Worm (Caenorhabditis elegans): Measurements from ENCODE around the gene srj-27.
A peak's percentile ranks its signal among the peaks of the same experiment; 100 is the strongest.

srj-27 gene

DNA sequence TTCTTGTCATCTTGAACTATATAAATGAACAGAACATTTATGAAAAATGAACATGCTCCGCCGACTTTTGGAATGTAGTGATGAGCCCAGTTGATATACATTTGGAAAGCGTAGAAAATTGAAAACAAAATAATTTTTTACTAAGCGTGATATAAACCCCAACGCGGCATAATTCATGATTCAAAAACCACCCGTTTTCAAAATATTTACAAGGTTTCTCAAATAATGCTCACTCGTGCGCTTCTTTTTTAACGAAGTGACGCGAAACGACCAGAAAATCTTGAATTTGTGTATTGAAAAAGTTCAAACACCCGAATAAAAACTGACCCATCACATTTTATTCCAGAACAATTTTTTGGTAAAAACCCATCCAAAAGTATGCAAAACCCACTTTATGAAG, at the start of gene srj-27:
Gene srj-27 (minus strand): TSS at position 101 of the 400 bp plus-strand sequence.
- TF ChIP-seq C16A3.4 (tag; optimal IDR thresholded peaks at IDR 0.05) (no peak), vab-15 (tag; optimal IDR thresholded peaks at IDR 0.05) (no peak), Y116A8C.19 (tag; optimal IDR thresholded peaks at IDR 0.05; ENCODE audit: borderline replicate concordance) (no peak), sox-4 (tag; optimal IDR thresholded peaks at IDR 0.05) (no peak), nhr-19 (GFP tag; conservative IDR thresholded peaks at IDR 0.05) (no peak), ces-1 (GFP tag; optimal IDR thresholded peaks at IDR 0.05) (no peak), lsy-2 (tag; optimal IDR thresholded peaks at IDR 0.05) (no peak), nhr-28 (tag; optimal IDR thresholded peaks at IDR 0.05) (no peak), jun-1 (tag; optimal IDR thresholded peaks at IDR 0.05) (no peak), ceh-88 (GFP tag; IDR thresholded peaks at IDR 0.05) (no peak)

DNA sequence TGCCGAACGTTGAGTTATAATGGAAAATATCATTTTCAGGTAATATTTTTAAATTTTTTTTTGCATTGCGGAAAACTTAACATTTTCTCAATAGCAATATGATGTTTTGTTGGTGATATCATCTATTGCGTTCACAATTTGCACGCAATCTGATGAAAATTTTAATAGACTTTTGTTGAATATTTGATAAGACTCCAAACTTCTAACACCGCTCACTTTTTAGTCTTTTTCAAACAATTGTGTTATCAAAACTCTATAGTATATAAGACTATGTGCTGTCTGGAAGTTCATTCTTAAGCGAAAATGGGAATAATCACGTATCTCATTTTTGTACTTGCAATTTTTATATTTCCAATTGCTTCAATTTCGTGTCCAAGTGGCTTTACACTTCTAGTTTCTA, 48.1 kb upstream of the srj-27 start, which contains the start of gene clec-47:
Gene clec-47 (plus strand): TSS at position 301 of the 400 bp plus-strand sequence.
- TF ChIP-seq fkh-10 (GFP tag; optimal IDR thresholded peaks at IDR 0.05) (no peak), skn-1 (tag; optimal IDR thresholded peaks at IDR 0.05) (no peak), ceh-63 (GFP tag; optimal IDR thresholded peaks at IDR 0.05) (no peak), nhr-20 (tag; optimal IDR thresholded peaks at IDR 0.05) (no peak), elt-2 (tag; optimal IDR thresholded peaks at IDR 0.05) (no peak), nhr-19 (GFP tag; conservative IDR thresholded peaks at IDR 0.05) (no peak), ama-1 (optimal IDR thresholded peaks at IDR 0.05) (no peak), hlh-4 (tag; optimal IDR thresholded peaks at IDR 0.05) (no peak), ztf-4 (tag; optimal IDR thresholded peaks at IDR 0.05) (no peak), blmp-1 (tag; optimal IDR thresholded peaks at IDR 0.05) (no peak), unc-86 (tag; optimal IDR thresholded peaks at IDR 0.05) (no peak), nhr-76 (tag; optimal IDR thresholded peaks at IDR 0.05) (no peak), nhr-90 (tag; optimal IDR thresholded peaks at IDR 0.05; ENCODE audit: poor library complexity) (no peak), elt-3 (tag; optimal IDR thresholded peaks at IDR 0.05) (no peak)

DNA sequence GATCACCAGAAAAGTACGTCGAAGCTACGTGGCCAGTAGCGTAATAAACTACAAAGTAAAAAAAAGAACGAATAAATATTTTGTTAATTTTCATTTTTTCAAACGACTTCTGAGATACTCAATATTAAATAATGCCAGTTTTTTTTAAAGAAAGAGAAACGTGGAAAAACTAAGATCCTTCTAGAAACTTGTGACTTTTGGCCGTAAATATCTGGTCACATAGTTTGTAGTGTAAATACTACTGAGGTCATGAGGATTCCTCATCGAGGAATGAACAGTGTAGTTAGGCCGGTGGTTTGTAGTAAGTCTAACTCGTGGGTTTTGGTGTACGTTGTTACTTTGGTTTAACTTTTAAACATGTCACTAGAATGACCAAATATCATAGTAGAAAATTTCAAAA, 40.7 kb upstream of the srj-27 start:
- TF ChIP-seq lin-35 (GFP tag; optimal IDR thresholded peaks at IDR 0.05) (peak in 1 of 2 experiments; percentile 24), nhr-85 (tag) (peak; percentile 65), nhr-20 (tag; optimal IDR thresholded peaks at IDR 0.05) (peak; percentile 81), snu-23 (GFP tag; optimal IDR thresholded peaks at IDR 0.05) (peak; percentile 28)

DNA sequence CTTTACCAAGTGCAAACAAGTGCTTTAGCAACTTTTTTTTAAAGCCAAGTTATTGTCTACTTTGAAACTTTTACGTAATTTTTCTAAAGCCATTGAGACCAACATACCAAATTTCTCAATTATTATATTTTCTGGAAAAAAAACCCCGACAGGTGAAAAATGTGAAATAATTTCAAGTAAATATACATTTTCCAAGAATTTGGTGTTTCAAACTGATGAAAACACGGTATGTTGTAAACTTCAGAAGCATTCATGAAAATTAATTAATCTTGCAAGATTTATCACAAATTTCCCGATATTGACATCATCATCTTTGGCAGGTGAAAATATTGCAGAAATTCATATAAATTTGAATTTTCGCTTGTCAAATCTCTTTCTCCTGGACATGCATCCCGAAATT, 35.4 kb upstream of the srj-27 start, which contains the start of gene srz-11:
Gene srz-11 (plus strand): TSS at position 386 of the 400 bp plus-strand sequence.
- TF ChIP-seq nhr-47 (tag; optimal IDR thresholded peaks at IDR 0.05) = peak; percentile 10
- TF ChIP-seq vab-15 (tag; optimal IDR thresholded peaks at IDR 0.05) = no peak
- no peak for TF ChIP-seq lir-3 (tag; optimal IDR thresholded peaks at IDR 0.05; ENCODE audit: poor library complexity)
- peak; percentile 100 for TF ChIP-seq hlh-4 (tag; optimal IDR thresholded peaks at IDR 0.05)
- TF ChIP-seq fkh-8 (tag; optimal IDR thresholded peaks at IDR 0.05) = peak; percentile 24

DNA sequence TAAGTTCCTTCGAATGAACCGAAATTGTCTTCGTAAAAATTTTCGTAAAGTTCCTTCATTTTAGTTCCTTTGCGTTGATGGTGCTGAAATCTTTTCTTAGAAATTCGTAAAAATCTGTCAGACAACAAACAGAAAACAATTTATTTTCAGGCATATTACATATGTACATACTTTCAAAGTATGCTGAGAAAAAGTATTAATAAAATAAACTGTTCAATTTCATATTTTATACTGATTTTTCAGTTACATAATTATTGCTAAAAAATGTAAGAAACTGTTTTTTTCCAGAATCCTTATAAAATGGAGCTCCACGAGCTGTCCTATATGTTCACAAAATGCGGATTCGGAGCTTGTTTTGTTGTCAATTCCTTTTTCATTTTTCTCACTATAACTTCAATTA, 31.4 kb upstream of the srj-27 start, which contains the start of gene str-45:
Gene str-45 (plus strand): TSS at position 301 of the 400 bp plus-strand sequence.
- no peak for TF ChIP-seq aha-1 (tag; optimal IDR thresholded peaks at IDR 0.05)
- no peak for TF ChIP-seq efl-1 (optimal IDR thresholded peaks at IDR 0.05)
- peak in 1 of 2 experiments; percentile 50 for TF ChIP-seq efl-1 (GFP tag; optimal IDR thresholded peaks at IDR 0.05 in 1 of 2)
- no peak for TF ChIP-seq unc-30 (tag; optimal IDR thresholded peaks at IDR 0.05)

DNA sequence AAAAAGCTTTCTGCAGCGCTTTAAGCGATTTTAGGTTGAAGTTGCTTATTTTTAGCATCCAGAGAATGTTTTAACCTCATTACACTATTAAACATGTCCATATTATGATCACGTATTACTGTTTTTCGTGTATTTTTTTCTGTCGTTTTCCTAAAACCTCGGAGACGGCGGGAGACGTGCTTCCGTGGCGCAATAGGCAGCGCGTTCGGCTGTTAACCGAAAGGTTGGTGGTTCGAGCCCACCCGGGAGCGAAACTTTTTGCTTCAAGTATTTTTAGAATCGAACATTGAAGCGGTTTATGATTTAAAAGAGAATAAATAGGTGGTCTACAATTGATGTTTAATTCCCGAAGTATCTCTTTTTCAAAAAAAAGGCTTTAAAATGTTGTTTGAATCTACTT, 29.2 kb upstream of the srj-27 start:
- TF ChIP-seq ceh-8 (GFP tag; optimal IDR thresholded peaks at IDR 0.05) = no peak

Data from whole organism, L1 larva.